Worm (Caenorhabditis elegans): ENCODE data around the gene T20D4.10.

- no peak for TF ChIP-seq ces-1 (GFP tag; optimal IDR thresholded peaks at IDR 0.05)
- no peak for TF ChIP-seq unc-39 (tag; optimal IDR thresholded peaks at IDR 0.05)
- no peak for TF ChIP-seq nhr-237 (tag; optimal IDR thresholded peaks at IDR 0.05)
- TF ChIP-seq ztf-11 (tag; optimal IDR thresholded peaks at IDR 0.05) = no peak
- TF ChIP-seq unc-62 (GFP tag; optimal IDR thresholded peaks at IDR 0.05) = no peak
- no peak for TF ChIP-seq pha-4 (tag; optimal IDR thresholded peaks at IDR 0.05)
- no peak for TF ChIP-seq mab-5 (tag; optimal IDR thresholded peaks at IDR 0.05)
- TF ChIP-seq nhr-76 (tag; optimal IDR thresholded peaks at IDR 0.05) = no peak
These were observed 49.8 kb downstream of the T20D4.10 start for ce11 chrV:3449810-3450209.

Measured in whole organism, mixed stage, embryonic.